Worm (Caenorhabditis elegans): ENCODE measurements around the gene K08C7.4.

ce11 chrIV:10718865-10719264 is 38.6 kb upstream of the K08C7.4 start:
- TF ChIP-seq tbx-8 (GFP tag; optimal IDR thresholded peaks at IDR 0.05) (no peak), unc-39 (tag; optimal IDR thresholded peaks at IDR 0.05) (no peak), mep-1 (tag; optimal IDR thresholded peaks at IDR 0.05) (no peak), snpc-4 (tag; optimal IDR thresholded peaks at IDR 0.05) (no peak), lin-13 (tag; optimal IDR thresholded peaks at IDR 0.05) (no peak), ztf-11 (tag; optimal IDR thresholded peaks at IDR 0.05) (no peak), elt-3 (tag; optimal IDR thresholded peaks at IDR 0.05) (no peak), bed-3 (GFP tag; optimal IDR thresholded peaks at IDR 0.05) (no peak), nhr-76 (tag; optimal IDR thresholded peaks at IDR 0.05) (no peak)

Measured in whole organism, mixed stage, embryonic.